Fruit fly (Drosophila melanogaster) whole organism, embryonic: ENCODE data around the gene CG8516.
A peak's percentile ranks its signal among the peaks of the same experiment; 100 is the strongest.

Source experiments
- Ada2b ChIP-seq: fragments of 200-800 bp; sonication (Bioruptor generic); IDR thresholded peaks from 2 replicates; pipeline ENCODE4 v1.3.6; 2022; ENCODE audit warnings: missing biosample characterization, missing genetic modification characterization
- CG1024 ChIP-seq: fragments of 200-800 bp; sonication (Bioruptor generic); IDR thresholded peaks from 2 replicates; pipeline ENCODE4 v1.3.6; 2022; ENCODE audit warnings: missing biosample characterization, missing genetic modification characterization
- CG10274 ChIP-seq: fragments of 200-800 bp; sonication (Bioruptor generic); optimal IDR thresholded peaks from 3 replicates; lab custom pipeline; 2017; ENCODE audit warnings: missing biosample characterization, mild to moderate bottlenecking, missing genetic modification characterization
- CG10431 ChIP-seq: fragments of 200-800 bp; sonication (Bioruptor generic); optimal IDR thresholded peaks from 3 replicates; lab custom pipeline; 2018; ENCODE audit warnings: missing biosample characterization, mild to moderate bottlenecking, missing genetic modification characterization
- CG11696 ChIP-seq: fragments of 200-800 bp; sonication (Bioruptor generic); IDR thresholded peaks from 2 replicates; pipeline ENCODE4 v1.3.6; 2022; ENCODE audit warnings: missing biosample characterization, missing genetic modification characterization
- CG12071 ChIP-seq: fragments of 200-800 bp; sonication (Bioruptor generic); optimal IDR thresholded peaks from 3 replicates; lab custom pipeline; 2018; ENCODE audit warnings: missing biosample characterization, mild to moderate bottlenecking, missing genetic modification characterization
- CG12155 ChIP-seq: fragments of 200-800 bp; sonication (Bioruptor generic); optimal IDR thresholded peaks from 3 replicates; lab custom pipeline; 2016; ENCODE audit warnings: missing biosample characterization, missing genetic modification characterization
- CG13287 ChIP-seq: fragments of 200-800 bp; sonication (Bioruptor generic); IDR thresholded peaks from 2 replicates; pipeline ENCODE4 v1.3.6; 2022; ENCODE audit warnings: missing biosample characterization, missing genetic modification characterization; ENCODE audit not compliant: partially characterized antibody
- CG14050 ChIP-seq: fragments of 200-800 bp; sonication (Bioruptor generic); IDR thresholded peaks from 3 replicates; pipeline ENCODE4 v1.3.6; 2022; ENCODE audit warnings: missing biosample characterization, missing genetic modification characterization
- CG1647 ChIP-seq: fragments of 200-800 bp; sonication (Bioruptor generic); optimal IDR thresholded peaks from 3 replicates; lab custom pipeline; 2016; ENCODE audit warnings: missing biosample characterization, missing genetic modification characterization
- CG16779 ChIP-seq: fragments of 200-800 bp; sonication (Bioruptor generic); IDR thresholded peaks from 2 replicates; pipeline ENCODE4 v1.3.6; 2022; ENCODE audit warnings: missing biosample characterization, missing genetic modification characterization
- CG17361 ChIP-seq: fragments of 200-800 bp; sonication (Bioruptor generic); IDR thresholded peaks from 3 replicates; pipeline ENCODE4 v1.3.6; 2022; ENCODE audit warnings: missing biosample characterization, missing genetic modification characterization
- CG17829 ChIP-seq: fragments of 200-800 bp; optimal IDR thresholded peaks from 2 replicates; lab custom pipeline; 2019; ENCODE audit warnings: missing biosample characterization, mild to moderate bottlenecking, missing genetic modification characterization, moderate library complexity
- CG1792 ChIP-seq: fragments of 200-800 bp; sonication (Bioruptor generic); optimal IDR thresholded peaks from 2 replicates; lab custom pipeline; 2016; ENCODE audit warnings: missing biosample characterization, missing genetic modification characterization
- CG2199 ChIP-seq: fragments of 200-800 bp; sonication (Bioruptor generic); IDR thresholded peaks from 3 replicates; pipeline ENCODE4 v1.3.6; 2022; ENCODE audit warnings: missing biosample characterization, missing genetic modification characterization
- CG4617 ChIP-seq: fragments of 200-800 bp; sonication (Bioruptor generic); optimal IDR thresholded peaks from 3 replicates; lab custom pipeline; 2016; ENCODE audit warnings: missing biosample characterization, missing genetic modification characterization, borderline replicate concordance
- CG5245 ChIP-seq: fragments of 200-800 bp; sonication (Bioruptor generic); optimal IDR thresholded peaks from 3 replicates; lab custom pipeline; 2016; ENCODE audit warnings: missing biosample characterization, missing genetic modification characterization
- CG5953 ChIP-seq: fragments of 200-800 bp; sonication (Bioruptor generic); IDR thresholded peaks from 2 replicates; pipeline ENCODE4 v1.3.6; 2022; ENCODE audit warnings: missing biosample characterization, missing genetic modification characterization
- CG7839 ChIP-seq: fragments of 200-800 bp; sonication (Bioruptor generic); optimal IDR thresholded peaks from 3 replicates; lab custom pipeline; 2018; ENCODE audit warnings: missing biosample characterization, mild to moderate bottlenecking, missing genetic modification characterization, moderate library complexity
- CG7987 ChIP-seq: fragments of 200-800 bp; sonication (Bioruptor generic); optimal IDR thresholded peaks from 2 replicates; lab custom pipeline; 2018; ENCODE audit warnings: missing biosample characterization, mild to moderate bottlenecking, missing genetic modification characterization, moderate library complexity
- CG8478 ChIP-seq: fragments of >200 bp; optimal IDR thresholded peaks from 2 replicates; lab custom pipeline; 2018
- D ChIP-seq, 2 experiments: fragments of 200-800 bp in 1 of 2; fragments of >200 bp in 1 of 2; sonication (Bioruptor generic) in 1 of 2; optimal IDR thresholded peaks; 2 replicates in 1 of 2; 3 replicates in 1 of 2; lab custom pipeline; 2017; ENCODE audit warnings: mild to moderate bottlenecking in 1 of 2, missing biosample characterization in 1 of 2, missing genetic modification characterization in 1 of 2, missing genetic modification reagents in 1 of 2
- Dp ChIP-seq: fragments of 200-800 bp; sonication (Bioruptor generic); optimal IDR thresholded peaks from 2 replicates; lab custom pipeline; 2018; ENCODE audit warnings: missing biosample characterization, mild to moderate bottlenecking, missing genetic modification characterization, moderate library complexity
- E2f1 ChIP-seq: fragments of 200-800 bp; sonication (Bioruptor generic); IDR thresholded peaks from 2 replicates; pipeline ENCODE4 v1.3.6; 2022; ENCODE audit warnings: missing biosample characterization, missing genetic modification characterization
- HmgZ ChIP-seq: fragments of 200-800 bp; sonication (Bioruptor generic); optimal IDR thresholded peaks from 2 replicates; lab custom pipeline; 2018; ENCODE audit warnings: missing biosample characterization, mild to moderate bottlenecking, missing genetic modification characterization
- Kr ChIP-seq: fragments of 200-800 bp; sonication (Bioruptor generic); optimal IDR thresholded peaks from 2 replicates; lab custom pipeline; 2017; ENCODE audit warnings: missing biosample characterization, mild to moderate bottlenecking, missing genetic modification characterization
- Neu2 ChIP-seq: fragments of 200-800 bp; sonication (Bioruptor generic); optimal IDR thresholded peaks from 3 replicates; lab custom pipeline; 2016; ENCODE audit warnings: missing biosample characterization, missing genetic modification characterization, borderline replicate concordance
- Nf-YA ChIP-seq: fragments of 200-800 bp; sonication (Bioruptor generic); IDR thresholded peaks from 2 replicates; pipeline ENCODE4 v1.3.6; 2022; ENCODE audit warnings: missing biosample characterization, missing genetic modification characterization
- Taf1 ChIP-seq: fragments of 200-800 bp; sonication (Bioruptor generic); IDR thresholded peaks from 2 replicates; pipeline ENCODE4 v1.3.6; 2022; ENCODE audit warnings: missing biosample characterization, missing genetic modification characterization
- al ChIP-seq: fragments of 200-800 bp; sonication (Bioruptor generic); IDR thresholded peaks from 2 replicates; pipeline ENCODE4 v1.3.6; 2022; ENCODE audit warnings: missing biosample characterization, missing genetic modification characterization
- ara ChIP-seq: fragments of 200-800 bp; sonication (Bioruptor generic); IDR thresholded peaks from 2 replicates; pipeline ENCODE4 v1.3.6; 2022; ENCODE audit warnings: missing biosample characterization, missing genetic modification characterization
- bowl ChIP-seq: fragments of 200-800 bp; sonication (Bioruptor generic); IDR thresholded peaks from 2 replicates; pipeline ENCODE4 v1.3.6; 2022; ENCODE audit warnings: missing biosample characterization, missing genetic modification characterization
- cato ChIP-seq: fragments of 200-800 bp; sonication (Bioruptor generic); optimal IDR thresholded peaks from 2 replicates; lab custom pipeline; 2016; ENCODE audit warnings: missing biosample characterization, missing genetic modification characterization, borderline replicate concordance
- cg ChIP-seq: fragments of 200-800 bp; sonication (Bioruptor generic); optimal IDR thresholded peaks from 3 replicates; lab custom pipeline; 2019; ENCODE audit warnings: missing biosample characterization, mild to moderate bottlenecking, missing genetic modification characterization, moderate library complexity
- ci ChIP-seq: fragments of 200-800 bp; sonication (Bioruptor generic); IDR thresholded peaks from 3 replicates; pipeline ENCODE4 v1.3.6; 2022; ENCODE audit warnings: missing biosample characterization, missing genetic modification characterization
- dati ChIP-seq: fragments of 200-800 bp; sonication (Bioruptor generic); IDR thresholded peaks from 2 replicates; pipeline ENCODE4 v1.3.6; 2022; ENCODE audit warnings: missing biosample characterization, missing genetic modification characterization
- dimm ChIP-seq: fragments of 200-800 bp; sonication (Bioruptor generic); IDR thresholded peaks from 2 replicates; pipeline ENCODE4 v1.3.6; 2022; ENCODE audit warnings: missing biosample characterization, missing genetic modification characterization
- en ChIP-seq: fragments of 200-800 bp; sonication (Bioruptor generic); optimal IDR thresholded peaks from 2 replicates; lab custom pipeline; 2016; ENCODE audit warnings: missing biosample characterization, missing genetic modification characterization
- fd64A ChIP-seq: fragments of 200-800 bp; sonication (Bioruptor generic); optimal IDR thresholded peaks from 3 replicates; lab custom pipeline; 2018; ENCODE audit warnings: missing biosample characterization, mild to moderate bottlenecking, missing genetic modification characterization
- insv ChIP-seq, 2 experiments: fragments of 200-800 bp; sonication (Bioruptor generic); optimal IDR thresholded peaks; 3 replicates each; lab custom pipeline; 2016 to 2018; ENCODE audit warnings: missing biosample characterization in 2 of 2, missing genetic modification characterization in 2 of 2
- jumu ChIP-seq: fragments of 200-800 bp; sonication (Bioruptor generic); optimal IDR thresholded peaks from 3 replicates; lab custom pipeline; 2016; ENCODE audit warnings: missing biosample characterization, missing genetic modification characterization
- lilli ChIP-seq: fragments of 200-800 bp; sonication (Bioruptor generic); optimal IDR thresholded peaks from 3 replicates; lab custom pipeline; 2016; ENCODE audit warnings: missing biosample characterization, missing genetic modification characterization
- mam ChIP-seq: fragments of 200-800 bp; sonication (Bioruptor generic); optimal IDR thresholded peaks from 3 replicates; lab custom pipeline; 2016; ENCODE audit warnings: missing biosample characterization, missing genetic modification characterization
- mirr ChIP-seq: fragments of 200-800 bp; sonication (Bioruptor generic); optimal IDR thresholded peaks from 3 replicates; lab custom pipeline; 2018; ENCODE audit warnings: missing biosample characterization, mild to moderate bottlenecking, missing genetic modification characterization
- schlank ChIP-seq: fragments of 200-800 bp; sonication (Bioruptor generic); optimal IDR thresholded peaks from 2 replicates; lab custom pipeline; 2018; ENCODE audit warnings: missing biosample characterization, mild to moderate bottlenecking, missing genetic modification characterization
- sens ChIP-seq: fragments of 200-800 bp; sonication (Bioruptor generic); peaks from one replicate; lab custom pipeline; 2016; ENCODE audit warnings: missing biosample characterization, missing genetic modification characterization
- shn ChIP-seq: fragments of 200-800 bp; sonication (Bioruptor generic); optimal IDR thresholded peaks from 3 replicates; lab custom pipeline; 2016; ENCODE audit warnings: missing biosample characterization, missing genetic modification characterization
- tio ChIP-seq: fragments of 200-800 bp; sonication (Bioruptor generic); optimal IDR thresholded peaks from 2 replicates; lab custom pipeline; 2017; ENCODE audit warnings: missing biosample characterization, missing genetic modification characterization, inconsistent platforms
- tll ChIP-seq, 2 experiments: fragments of 200-800 bp in 1 of 2; fragments of >200 bp in 1 of 2; sonication (Bioruptor generic) in 1 of 2; optimal IDR thresholded peaks; 2 replicates each; lab custom pipeline; 2017 to 2019; ENCODE audit warnings: missing biosample characterization in 2 of 2, missing genetic modification characterization in 2 of 2, mild to moderate bottlenecking in 1 of 2, moderate library complexity in 1 of 2
- toy ChIP-seq: fragments of 200-800 bp; sonication (Bioruptor generic); IDR thresholded peaks from 2 replicates; pipeline ENCODE4 v1.3.6; 2022; ENCODE audit warnings: missing biosample characterization, missing genetic modification characterization
- trem ChIP-seq: fragments of 200-800 bp; optimal IDR thresholded peaks from 3 replicates; lab custom pipeline; 2019; ENCODE audit warnings: missing biosample characterization, mild to moderate bottlenecking, missing genetic modification characterization, moderate library complexity

CG8516 gene

dm6 chr3R:9777941-9778360 lies 15.1 kb upstream of the CG8516 start, which contains the start of gene RpS29 (continued):
- TF ChIP-seq en (GFP tag; lab: Kevin White, UChicago) (peak; percentile 59), CG1792 (GFP tag; lab: Kevin White, UChicago) (peak; percentile 81), lilli (GFP tag; lab: Kevin White, UChicago) (peak; percentile 91), Dp (GFP tag; lab: Kevin White, UChicago) (peak; percentile 99), CG1024 (GFP tag; lab: Robert Waterston, UW) (peak; percentile 64), trem (peak; percentile 92), ci (GFP tag; lab: Robert Waterston, UW) (peak; percentile 93), cg (GFP tag; lab: Kevin White, UChicago) (no peak), ara (GFP tag; lab: Robert Waterston, UW) (peak; percentile 60; the same call in 1 of the 2 replicates), HmgZ (peak; percentile 95), Kr (no peak), Ada2b (GFP tag; lab: Robert Waterston, UW) (peak; percentile 76), CG12071 (GFP tag; lab: Kevin White, UChicago) (peak; percentile 72), CG14050 (GFP tag; lab: Robert Waterston, UW) (peak; percentile 60), CG8478 (no peak), CG11696 (GFP tag; lab: Robert Waterston, UW) (no peak), jumu (GFP tag; lab: Kevin White, UChicago) (peak; percentile 88), CG7839 (tag; lab: Kevin White, UChicago) (peak; percentile 66), CG13287 (GFP tag; lab: Robert Waterston, UW) (peak; percentile 97), tio (no peak), Neu2 (GFP tag; lab: Kevin White, UChicago) (peak; percentile 56), CG17829 (tag; lab: Kevin White, UChicago) (peak; percentile 74), CG12155 (GFP tag; lab: Kevin White, UChicago) (peak; percentile 97), CG10431 (GFP tag; lab: Kevin White, UChicago) (peak; percentile 70), CG7987 (peak; percentile 90), Nf-YA (GFP tag; lab: Robert Waterston, UW) (peak; percentile 59), mirr (peak; percentile 93), cato (peak; percentile 38), dimm (GFP tag; lab: Robert Waterston, UW) (no peak), CG17361 (GFP tag; lab: Robert Waterston, UW) (peak; percentile 68), CG5953 (GFP tag; lab: Robert Waterston, UW) (peak; percentile 60), bowl (GFP tag; lab: Robert Waterston, UW) (no peak; the same call in 1 of the 2 replicates), CG5245 (GFP tag; lab: Kevin White, UChicago) (peak; percentile 66), CG2199 (GFP tag; lab: Robert Waterston, UW) (peak; percentile 55; the same call in 1 of the 3 replicates), CG1647 (GFP tag; lab: Kevin White, UChicago) (peak; percentile 84), E2f1 (GFP tag; lab: Robert Waterston, UW) (peak; percentile 60), al (GFP tag; lab: Robert Waterston, UW) (peak; percentile 72), sens (peak; percentile 95), fd64A (GFP tag; lab: Kevin White, UChicago) (peak; percentile 59), CG10274 (GFP tag; lab: Kevin White, UChicago) (peak; percentile 47), mam (GFP tag; lab: Kevin White, UChicago) (peak; percentile 92), D (optimal IDR thresholded peaks at IDR 0.05; lab: Kevin White, UChicago) (no peak), D (GFP tag; optimal IDR thresholded peaks at IDR 0.05; lab: Kevin White, UChicago) (peak; percentile 60), schlank (tag; lab: Kevin White, UChicago) (peak; percentile 85), shn (GFP tag; lab: Kevin White, UChicago) (peak; percentile 88), toy (GFP tag; lab: Robert Waterston, UW) (peak; percentile 51; the same call in 1 of the 2 replicates), Taf1 (GFP tag; lab: Robert Waterston, UW) (0 out of 2 replicates have a peak, but pooled peaks have one; percentile 50), insv (GFP tag; optimal IDR thresholded peaks at IDR 0.05; lab: Kevin White, UChicago) (peak in 1 of 2 experiments; percentile 73), tll (GFP tag; optimal IDR thresholded peaks at IDR 0.05; lab: Kevin White, UChicago) (no peak), dati (GFP tag; lab: Robert Waterston, UW) (no peak), CG4617 (peak; percentile 75), CG16779 (peak; percentile 67)
